Worm (Caenorhabditis elegans) whole organism, mixed stage, embryonic: ENCODE data around the gene pde-2.

Source experiments
- M03D4.4 ChIP-seq: sonication (generic microtip); optimal IDR thresholded peaks from 2 replicates; lab custom pipeline; 2017; ENCODE audit warnings: mild to moderate bottlenecking, missing genetic modification characterization, missing compliant biosample characterization
- ces-1 ChIP-seq: fragments of 150-350 bp; optimal IDR thresholded peaks from 2 replicates; lab custom pipeline; 2014; ENCODE audit warnings: missing biosample characterization, missing genetic modification reagents, missing genetic modification characterization
- elt-1 ChIP-seq: sonication (generic microtip); optimal IDR thresholded peaks from 2 replicates; lab custom pipeline; 2017; ENCODE audit warnings: missing genetic modification characterization, mild to moderate bottlenecking, missing compliant biosample characterization, antibody characterized with exemption, moderate library complexity, borderline replicate concordance; ENCODE audit not compliant: insufficient read depth
- elt-3 ChIP-seq: fragments of 150-350 bp; optimal IDR thresholded peaks from 2 replicates; lab custom pipeline; 2014; ENCODE audit warnings: missing biosample characterization, missing genetic modification characterization
- lin-32 ChIP-seq: fragments of 200-800 bp; sonication (Bioruptor generic); optimal IDR thresholded peaks from 2 replicates; lab custom pipeline; 2018; ENCODE audit warnings: mild to moderate bottlenecking, missing genetic modification characterization, missing compliant biosample characterization
- mab-5 ChIP-seq: fragments of 150-350 bp; optimal IDR thresholded peaks from 2 replicates; lab custom pipeline; 2014; ENCODE audit warnings: missing biosample characterization, missing genetic modification characterization
- mep-1 ChIP-seq: fragments of 150-350 bp; optimal IDR thresholded peaks from 2 replicates; lab custom pipeline; 2017; ENCODE audit warnings: missing biosample characterization, missing genetic modification reagents, missing genetic modification characterization, inconsistent platforms
- mls-2 ChIP-seq: sonication (generic microtip); optimal IDR thresholded peaks from 2 replicates; lab custom pipeline; 2016; ENCODE audit warnings: mild to moderate bottlenecking, missing genetic modification characterization, moderate library complexity, missing compliant biosample characterization
- nhr-2 ChIP-seq: fragments of 150-350 bp; optimal IDR thresholded peaks from 2 replicates; lab custom pipeline; 2014; ENCODE audit warnings: missing biosample characterization, missing genetic modification characterization
- nhr-237 ChIP-seq: fragments of 150-350 bp; optimal IDR thresholded peaks from 2 replicates; lab custom pipeline; 2014; ENCODE audit warnings: missing biosample characterization, missing genetic modification characterization
- snpc-4 ChIP-seq: fragments of 150-350 bp; optimal IDR thresholded peaks from 2 replicates; lab custom pipeline; 2014; ENCODE audit warnings: missing biosample characterization, missing genetic modification characterization
- unc-62 ChIP-seq: fragments of 150-350 bp; optimal IDR thresholded peaks from 2 replicates; lab custom pipeline; 2014; ENCODE audit warnings: missing biosample characterization, missing genetic modification reagents, missing genetic modification characterization
- ztf-11 ChIP-seq: fragments of 150-350 bp; optimal IDR thresholded peaks from 2 replicates; lab custom pipeline; 2014; ENCODE audit warnings: missing biosample characterization, missing genetic modification characterization

- TF ChIP-seq mls-2 (tag; lab: Kevin White, UChicago) = no peak
- TF ChIP-seq unc-62 (GFP tag; lab: Kevin White, UChicago) = no peak
- no peak for TF ChIP-seq M03D4.4 (tag; lab: Kevin White, UChicago)
- TF ChIP-seq nhr-237 = no peak
- no peak for TF ChIP-seq mep-1 (tag; lab: Kevin White, UChicago)
- TF ChIP-seq elt-3 = no peak
- no peak for TF ChIP-seq elt-1 (tag; lab: Kevin White, UChicago)
- no peak for TF ChIP-seq mab-5 (tag; lab: Kevin White, UChicago)
- no peak for TF ChIP-seq nhr-2 (tag; lab: Kevin White, UChicago)
- no peak for TF ChIP-seq lin-32 (GFP tag; lab: Kevin White, UChicago)
- TF ChIP-seq ces-1 (GFP tag; lab: Kevin White, UChicago) = no peak
- TF ChIP-seq snpc-4 (tag; lab: Kevin White, UChicago) = no peak
- no peak for TF ChIP-seq ztf-11 (tag; lab: Kevin White, UChicago)
Measured at ce11 chrIII:8964684-8965283, 16.9 kb downstream of the pde-2 start.
